Fruit fly (Drosophila melanogaster) whole organism, embryonic: ENCODE measurements around the gene Osi21.

Experiments
- Blimp-1 ChIP-seq: fragments of 200-800 bp; sonication (Bioruptor generic); optimal IDR thresholded peaks from 3 replicates; lab custom pipeline; 2018; ENCODE audit warnings: missing biosample characterization, missing genetic modification characterization, mild to moderate bottlenecking, moderate library complexity, missing genetic modification reagents
- CG10209 ChIP-seq: fragments of 200-800 bp; sonication (Bioruptor generic); optimal IDR thresholded peaks from 3 replicates; lab custom pipeline; 2017; ENCODE audit warnings: missing biosample characterization, mild to moderate bottlenecking, missing genetic modification characterization, missing genetic modification reagents
- CG10274 ChIP-seq: fragments of 200-800 bp; sonication (Bioruptor generic); optimal IDR thresholded peaks from 3 replicates; lab custom pipeline; 2017; ENCODE audit warnings: missing biosample characterization, mild to moderate bottlenecking, missing genetic modification characterization
- CG11247 ChIP-seq: fragments of 200-800 bp; sonication (Bioruptor generic); IDR thresholded peaks from 2 replicates; pipeline ENCODE4 v1.3.6; 2022; ENCODE audit warnings: missing biosample characterization, missing genetic modification characterization
- CG12071 ChIP-seq: fragments of 200-800 bp; sonication (Bioruptor generic); optimal IDR thresholded peaks from 3 replicates; lab custom pipeline; 2018; ENCODE audit warnings: missing biosample characterization, mild to moderate bottlenecking, missing genetic modification characterization
- CG12219 ChIP-seq: fragments of 200-800 bp; sonication (Bioruptor generic); optimal IDR thresholded peaks from 3 replicates; lab custom pipeline; 2018; ENCODE audit warnings: missing biosample characterization, mild to moderate bottlenecking, missing genetic modification characterization
- CG14710 ChIP-seq: fragments of 200-800 bp; sonication (Bioruptor generic); optimal IDR thresholded peaks from 3 replicates; lab custom pipeline; 2019; ENCODE audit warnings: missing biosample characterization, mild to moderate bottlenecking, missing genetic modification characterization, moderate library complexity
- CG15011 ChIP-seq: fragments of 200-800 bp; sonication (Bioruptor generic); optimal IDR thresholded peaks from 3 replicates; lab custom pipeline; 2018; ENCODE audit warnings: missing biosample characterization, mild to moderate bottlenecking, missing genetic modification characterization
- CG1647 ChIP-seq: fragments of 200-800 bp; sonication (Bioruptor generic); optimal IDR thresholded peaks from 3 replicates; lab custom pipeline; 2016; ENCODE audit warnings: missing biosample characterization, missing genetic modification characterization
- CG17361 ChIP-seq: fragments of 200-800 bp; sonication (Bioruptor generic); IDR thresholded peaks from 3 replicates; pipeline ENCODE4 v1.3.6; 2022; ENCODE audit warnings: missing biosample characterization, missing genetic modification characterization
- CG17612 ChIP-seq: fragments of 200-800 bp; sonication (Bioruptor generic); IDR thresholded peaks from 2 replicates; pipeline ENCODE4 v1.3.6; 2022; ENCODE audit warnings: missing biosample characterization, missing genetic modification characterization
- CG17829 ChIP-seq: fragments of 200-800 bp; optimal IDR thresholded peaks from 2 replicates; lab custom pipeline; 2019; ENCODE audit warnings: missing biosample characterization, mild to moderate bottlenecking, missing genetic modification characterization, moderate library complexity
- CG17912 ChIP-seq: fragments of 200-800 bp; sonication (Bioruptor generic); optimal IDR thresholded peaks from 2 replicates; lab custom pipeline; 2018; ENCODE audit warnings: missing biosample characterization, mild to moderate bottlenecking, missing genetic modification characterization
- CG18262 ChIP-seq: fragments of 200-800 bp; optimal IDR thresholded peaks from 3 replicates; lab custom pipeline; 2019; ENCODE audit warnings: missing biosample characterization, mild to moderate bottlenecking, missing genetic modification characterization, moderate library complexity
- CG2116 ChIP-seq: fragments of 200-800 bp; sonication (Bioruptor generic); optimal IDR thresholded peaks from 3 replicates; lab custom pipeline; 2018; ENCODE audit warnings: missing biosample characterization, mild to moderate bottlenecking, missing genetic modification characterization
- CG2712 ChIP-seq: fragments of 200-800 bp; optimal IDR thresholded peaks from 3 replicates; lab custom pipeline; 2019; ENCODE audit warnings: missing biosample characterization, mild to moderate bottlenecking, missing genetic modification characterization, moderate library complexity
- CG34224 ChIP-seq: fragments of 200-800 bp; sonication (Bioruptor generic); IDR thresholded peaks from 3 replicates; pipeline ENCODE4 v1.3.6; 2022; ENCODE audit warnings: missing biosample characterization, missing genetic modification characterization; ENCODE audit not compliant: partially characterized antibody
- CG5953 ChIP-seq: fragments of 200-800 bp; sonication (Bioruptor generic); IDR thresholded peaks from 2 replicates; pipeline ENCODE4 v1.3.6; 2022; ENCODE audit warnings: missing biosample characterization, missing genetic modification characterization
- CG6689 ChIP-seq: fragments of 200-800 bp; sonication (Bioruptor generic); IDR thresholded peaks from 2 replicates; pipeline ENCODE4 v1.3.6; 2022; ENCODE audit warnings: missing biosample characterization, missing genetic modification characterization
- CG7271 ChIP-seq: fragments of 200-800 bp; sonication (Bioruptor generic); optimal IDR thresholded peaks from 2 replicates; lab custom pipeline; 2018; ENCODE audit warnings: missing biosample characterization, mild to moderate bottlenecking, missing genetic modification characterization, moderate library complexity
- CG7357 ChIP-seq: fragments of 200-800 bp; sonication (Bioruptor generic); IDR thresholded peaks from 3 replicates; pipeline ENCODE4 v1.3.6; 2022; ENCODE audit warnings: missing biosample characterization, missing genetic modification characterization
- CG7987 ChIP-seq: fragments of 200-800 bp; sonication (Bioruptor generic); optimal IDR thresholded peaks from 2 replicates; lab custom pipeline; 2018; ENCODE audit warnings: missing biosample characterization, mild to moderate bottlenecking, missing genetic modification characterization, moderate library complexity
- CG9727 ChIP-seq: fragments of 200-800 bp; sonication (Bioruptor generic); optimal IDR thresholded peaks from 3 replicates; lab custom pipeline; 2017; ENCODE audit warnings: missing biosample characterization, mild to moderate bottlenecking, missing genetic modification characterization
- Ets65A ChIP-seq: fragments of 200-800 bp; sonication (Bioruptor generic); peaks from one replicate; lab custom pipeline; 2016; ENCODE audit warnings: missing biosample characterization, missing genetic modification characterization
- GATAe ChIP-seq: fragments of 200-800 bp; sonication (Bioruptor generic); conservative IDR thresholded peaks from 2 replicates; pipeline ENCODE4 v1.3.6; 2022; ENCODE audit warnings: missing biosample characterization, missing genetic modification characterization
- Gsc ChIP-seq: fragments of 200-800 bp; sonication (Bioruptor generic); IDR thresholded peaks from 2 replicates; pipeline ENCODE4 v1.3.6; 2022; ENCODE audit warnings: missing biosample characterization, missing genetic modification characterization
- HLH4C ChIP-seq: fragments of 200-800 bp; sonication (Bioruptor generic); IDR thresholded peaks from 3 replicates; pipeline ENCODE4 v1.3.6; 2022; ENCODE audit warnings: missing biosample characterization, missing genetic modification characterization; ENCODE audit not compliant: partially characterized antibody
- HLH54F ChIP-seq: fragments of 200-800 bp; sonication (Bioruptor generic); optimal IDR thresholded peaks from 3 replicates; lab custom pipeline; 2016; ENCODE audit warnings: missing biosample characterization, missing genetic modification characterization
- Lpt ChIP-seq: fragments of >200 bp; optimal IDR thresholded peaks from 2 replicates; lab custom pipeline; 2018; ENCODE audit warnings: missing biosample characterization, missing genetic modification characterization
- MTF-1 ChIP-seq: fragments of 200-800 bp; sonication (Bioruptor generic); optimal IDR thresholded peaks from 2 replicates; lab custom pipeline; 2018; ENCODE audit warnings: missing biosample characterization, mild to moderate bottlenecking, missing genetic modification characterization, borderline replicate concordance
- Opbp ChIP-seq: fragments of 200-800 bp; sonication (Bioruptor generic); IDR thresholded peaks from 3 replicates; pipeline ENCODE4 v1.3.6; 2022; ENCODE audit warnings: missing biosample characterization, missing genetic modification characterization; ENCODE audit not compliant: partially characterized antibody
- Side ChIP-seq: fragments of 200-800 bp; sonication (Bioruptor generic); optimal IDR thresholded peaks from 2 replicates; lab custom pipeline; 2016; ENCODE audit warnings: missing biosample characterization, missing genetic modification characterization
- Trl ChIP-seq, 3 experiments: fragments of >200 bp in 2 of 3; fragments of 200-800 bp in 1 of 3; sonication (Bioruptor generic) in 1 of 3; optimal IDR thresholded peaks; 2 replicates in 1 of 3; 3 replicates in 2 of 3; lab custom pipeline; 2016 to 2017; ENCODE audit warnings: missing biosample characterization in 1 of 3, missing genetic modification characterization in 1 of 3
- Vsx1 ChIP-seq: fragments of 200-800 bp; sonication (Bioruptor generic); optimal IDR thresholded peaks from 2 replicates; lab custom pipeline; 2017; ENCODE audit warnings: missing biosample characterization, mild to moderate bottlenecking, missing genetic modification characterization, missing genetic modification reagents
- abd-A ChIP-seq: fragments of 200-800 bp; sonication (Bioruptor generic); optimal IDR thresholded peaks from 3 replicates; lab custom pipeline; 2019; ENCODE audit warnings: missing biosample characterization, mild to moderate bottlenecking, missing genetic modification characterization, moderate library complexity
- ac ChIP-seq: fragments of 200-800 bp; sonication (Bioruptor generic); optimal IDR thresholded peaks from 3 replicates; lab custom pipeline; 2017; ENCODE audit warnings: missing biosample characterization, mild to moderate bottlenecking, missing genetic modification characterization
- ci ChIP-seq: fragments of 200-800 bp; sonication (Bioruptor generic); IDR thresholded peaks from 3 replicates; pipeline ENCODE4 v1.3.6; 2022; ENCODE audit warnings: missing biosample characterization, missing genetic modification characterization
- dmrt11E ChIP-seq: fragments of 200-800 bp; sonication (Bioruptor generic); optimal IDR thresholded peaks from 3 replicates; lab custom pipeline; 2018; ENCODE audit warnings: missing biosample characterization, mild to moderate bottlenecking, missing genetic modification characterization, moderate library complexity
- dmrt99B ChIP-seq: fragments of 200-800 bp; sonication (Bioruptor generic); optimal IDR thresholded peaks from 2 replicates; lab custom pipeline; 2018; ENCODE audit warnings: missing biosample characterization, mild to moderate bottlenecking, missing genetic modification characterization, moderate library complexity
- en ChIP-seq: fragments of 200-800 bp; sonication (Bioruptor generic); optimal IDR thresholded peaks from 2 replicates; lab custom pipeline; 2016; ENCODE audit warnings: missing biosample characterization, missing genetic modification characterization
- fd102C ChIP-seq: fragments of 200-800 bp; sonication (Bioruptor generic); optimal IDR thresholded peaks from 2 replicates; lab custom pipeline; 2018; ENCODE audit warnings: missing biosample characterization, mild to moderate bottlenecking, missing genetic modification characterization, moderate library complexity
- nmo ChIP-seq: fragments of 200-800 bp; sonication (Bioruptor generic); optimal IDR thresholded peaks from 2 replicates; lab custom pipeline; 2018; ENCODE audit warnings: missing biosample characterization, mild to moderate bottlenecking, missing genetic modification characterization, moderate library complexity
- prd ChIP-seq, 3 experiments: fragments of >200 bp in 2 of 3; fragments of 200-800 bp in 1 of 3; sonication (Bioruptor generic) in 1 of 3; optimal IDR thresholded peaks in 2 of 3; IDR thresholded peaks in 1 of 3; 2 replicates in 2 of 3; 3 replicates in 1 of 3; pipeline versions ENCODE4 v1.3.6 to Lab custom; 2017 to 2022; ENCODE audit warnings: missing biosample characterization in 1 of 3, missing genetic modification characterization in 1 of 3
- pum ChIP-seq: fragments of 200-800 bp; sonication (Bioruptor generic); optimal IDR thresholded peaks from 2 replicates; lab custom pipeline; 2016; ENCODE audit warnings: missing biosample characterization, missing genetic modification characterization
- sob ChIP-seq: fragments of 200-800 bp; sonication (Bioruptor generic); IDR thresholded peaks from 2 replicates; pipeline ENCODE4 v1.3.6; 2022; ENCODE audit warnings: missing biosample characterization, missing genetic modification characterization
- sr ChIP-seq: fragments of 200-800 bp; sonication (Bioruptor generic); IDR thresholded peaks from 3 replicates; pipeline ENCODE4 v1.3.6; 2022; ENCODE audit warnings: missing biosample characterization, missing genetic modification characterization
- tup ChIP-seq: fragments of 200-800 bp; sonication (Bioruptor generic); optimal IDR thresholded peaks from 2 replicates; lab custom pipeline; 2016; ENCODE audit warnings: missing biosample characterization, mild to moderate bottlenecking, missing genetic modification characterization, moderate library complexity
- wek ChIP-seq: fragments of 200-800 bp; sonication (Bioruptor generic); optimal IDR thresholded peaks from 3 replicates; lab custom pipeline; 2018; ENCODE audit warnings: missing biosample characterization, mild to moderate bottlenecking, missing genetic modification characterization, moderate library complexity
- z ChIP-seq: fragments of 200-800 bp; sonication (Bioruptor generic); IDR thresholded peaks from 3 replicates; pipeline ENCODE4 v1.3.6; 2022; ENCODE audit warnings: missing biosample characterization, missing genetic modification characterization

Gene Osi21

dm6 chr2L:11326373-11326772 lies 40.9 kb upstream of the Osi21 start (continued):
- TF ChIP-seq fd102C (GFP tag; lab: Kevin White, UChicago) (no peak), wek (GFP tag; lab: Kevin White, UChicago) (no peak), CG7357 (peak; percentile 45; the same call in 1 of the 3 replicates), sob (no peak), abd-A (no peak), Lpt (GFP tag; lab: Kevin White, UChicago) (no peak), CG17829 (tag; lab: Kevin White, UChicago) (peak; percentile 51), CG17361 (0 out of 3 replicates have a peak, but pooled peaks have one; percentile 31), Gsc (GFP tag; lab: Robert Waterston, UW) (peak; percentile 6; the same call in 1 of the 2 replicates), ac (GFP tag; lab: Kevin White, UChicago) (no peak), ci (GFP tag; lab: Robert Waterston, UW) (no peak), dmrt99B (tag; lab: Kevin White, UChicago) (no peak), Side (GFP tag; lab: Kevin White, UChicago) (no peak), CG10274 (no peak), CG34224 (GFP tag; lab: Robert Waterston, UW) (no peak), Ets65A (GFP tag; lab: Kevin White, UChicago) (peak; percentile 56), MTF-1 (GFP tag; lab: Kevin White, UChicago) (no peak), HLH4C (GFP tag; lab: Robert Waterston, UW) (no peak), CG7271 (tag; lab: Kevin White, UChicago) (no peak), CG15011 (GFP tag; lab: Kevin White, UChicago) (no peak), Opbp (no peak), CG9727 (GFP tag; lab: Kevin White, UChicago) (peak; percentile 65), GATAe (GFP tag; lab: Robert Waterston, UW) (no peak), HLH54F (GFP tag; lab: Kevin White, UChicago) (no peak), dmrt11E (tag; lab: Kevin White, UChicago) (no peak)

- TF ChIP-seq CG1647 (GFP tag; lab: Kevin White, UChicago) (peak; percentile 27), tup (no peak), pum (GFP tag; lab: Kevin White, UChicago) (peak; percentile 34), CG17912 (GFP tag; lab: Kevin White, UChicago) (no peak), CG2116 (no peak), CG11247 (0 out of 2 replicates have a peak, but pooled peaks have one; percentile 8), CG2712 (tag; lab: Kevin White, UChicago) (peak; percentile 73), en (GFP tag; lab: Kevin White, UChicago) (no peak), CG18262 (tag; lab: Kevin White, UChicago) (peak; percentile 71), Vsx1 (peak; percentile 3), Gsc (GFP tag; lab: Robert Waterston, UW) (0 out of 2 replicates have a peak, but pooled peaks have one; percentile 30), CG10209 (GFP tag; lab: Kevin White, UChicago) (peak; percentile 63), z (GFP tag; lab: Robert Waterston, UW) (0 out of 3 replicates have a peak, but pooled peaks have one; percentile 40), Trl (optimal IDR thresholded peaks at IDR 0.05; lab: Kevin White, UChicago) (no peak), Trl (GFP tag; optimal IDR thresholded peaks at IDR 0.05; lab: Kevin White, UChicago) (peak; percentile 48), prd (optimal IDR thresholded peaks at IDR 0.05; lab: Kevin White, UChicago) (no peak), prd (GFP tag; IDR thresholded peaks at IDR 0.05; lab: Robert Waterston, UW) (peak; percentile 81), CG6689 (GFP tag; lab: Robert Waterston, UW) (peak; percentile 70), CG7987 (GFP tag; lab: Kevin White, UChicago) (no peak), CG14710 (tag; lab: Kevin White, UChicago) (peak; percentile 46), nmo (GFP tag; lab: Kevin White, UChicago) (peak; percentile 67), ci (GFP tag; lab: Robert Waterston, UW) (peak; percentile 85), sr (GFP tag; lab: Robert Waterston, UW) (no peak), Blimp-1 (peak; percentile 68), CG17612 (GFP tag; lab: Robert Waterston, UW) (no peak), ac (GFP tag; lab: Kevin White, UChicago) (peak; percentile 20), CG12219 (peak; percentile 69), CG5953 (GFP tag; lab: Robert Waterston, UW) (0 out of 2 replicates have a peak, but pooled peaks have one; percentile 7), CG12071 (GFP tag; lab: Kevin White, UChicago) (peak; percentile 44)
Measured at dm6 chr2L:11323917-11324316, 38.4 kb upstream of the Osi21 start.
